Worm (Caenorhabditis elegans) whole organism, L4 larva: ENCODE results near the gene W01D2.1.

Experiments used
- ceh-82 ChIP-seq: sonication (generic microtip); optimal IDR thresholded peaks from 2 replicates; lab custom pipeline; 2017; ENCODE audit warnings: missing biosample characterization, missing genetic modification characterization
- hlh-30 ChIP-seq: sonication (generic microtip); optimal IDR thresholded peaks from 2 replicates; lab custom pipeline; 2017; ENCODE audit warnings: antibody characterized with exemption, mild to moderate bottlenecking, missing genetic modification characterization, missing compliant biosample characterization; ENCODE audit not compliant: insufficient read depth
- lsy-2 ChIP-seq, 2 experiments: fragments of 150-350 bp in 1 of 2; sonication (generic microtip) in 1 of 2; optimal IDR thresholded peaks; 2 replicates each; lab custom pipeline; 2014 to 2017; ENCODE audit warnings: missing biosample characterization in 2 of 2, missing genetic modification characterization in 2 of 2
- unc-62 ChIP-seq, 3 experiments: fragments of 150-350 bp in 1 of 3; sonication (generic microtip); optimal IDR thresholded peaks in 2 of 3; peaks in 1 of 3; 1 replicate in 1 of 3; 2 replicates in 2 of 3; lab custom pipeline; 2014 to 2017; ENCODE audit warnings: missing biosample characterization in 3 of 3, missing genetic modification characterization in 3 of 3, missing genetic modification reagents in 3 of 3, missing genotype in 1 of 3

- no peak for TF ChIP-seq ceh-82 (tag; lab: Kevin White, UChicago)
- TF ChIP-seq lsy-2 (tag; optimal IDR thresholded peaks at IDR 0.05; lab: Kevin White, UChicago) = no peak
- TF ChIP-seq unc-62 (GFP tag; optimal IDR thresholded peaks at IDR 0.05 in 1 of 2; lab: Kevin White, UChicago) = no peak
- no peak for TF ChIP-seq unc-62 (tag; optimal IDR thresholded peaks at IDR 0.05; lab: Kevin White, UChicago)
- TF ChIP-seq hlh-30 (tag; lab: Kevin White, UChicago) = no peak
Observed at ce11 chrII:14790751-14791150, 24.6 kb upstream of the W01D2.1 start, which contains the start of gene Y54E2A.10.
